Worm (Caenorhabditis elegans) whole organism, L1 larva: ENCODE data around the gene Y75B8A.13.

Experiments used
- C34B4.2 ChIP-seq: sonication (generic microtip); optimal IDR thresholded peaks from 2 replicates; lab custom pipeline; 2017; ENCODE audit warnings: mild to moderate bottlenecking, missing genetic modification characterization, missing compliant biosample characterization
- aha-1 ChIP-seq: fragments of 150-350 bp; optimal IDR thresholded peaks from 2 replicates; lab custom pipeline; 2014; ENCODE audit warnings: missing biosample characterization, missing genetic modification characterization
- alr-1 ChIP-seq: fragments of 200-800 bp; sonication (Bioruptor generic); optimal IDR thresholded peaks from 2 replicates; lab custom pipeline; 2018; ENCODE audit warnings: borderline replicate concordance, mild to moderate bottlenecking, missing genetic modification characterization, missing compliant biosample characterization
- aly-2 ChIP-seq: fragments of 150-350 bp; optimal IDR thresholded peaks from 2 replicates; lab custom pipeline; 2014; ENCODE audit warnings: missing biosample characterization, missing genetic modification characterization
- ama-1 ChIP-seq: fragments of 150-350 bp; optimal IDR thresholded peaks from 2 replicates; lab custom pipeline; 2014
- ceh-88 ChIP-seq: fragments of 200-800 bp; sonication (Bioruptor generic); IDR thresholded peaks from 2 replicates; pipeline ENCODE4 v1.3.6; 2022; ENCODE audit warnings: missing genetic modification characterization, missing compliant biosample characterization
- ceh-90 ChIP-seq: sonication (generic microtip); optimal IDR thresholded peaks from 2 replicates; lab custom pipeline; 2016; ENCODE audit warnings: missing genetic modification characterization, missing compliant biosample characterization
- efl-1 ChIP-seq, 4 experiments: fragments of 150-350 bp; optimal IDR thresholded peaks in 3 of 4; peaks in 1 of 4; 1 replicate in 1 of 4; 2 replicates in 3 of 4; lab custom pipeline; 2014; ENCODE audit warnings: missing biosample characterization in 2 of 4, missing genetic modification characterization in 2 of 4, missing genetic modification reagents in 2 of 4
- elt-3 ChIP-seq, 6 experiments: fragments of 150-350 bp in 1 of 6; sonication (generic microtip); optimal IDR thresholded peaks; 2 replicates each; lab custom pipeline; 2017 to 2018; ENCODE audit warnings: missing biosample characterization in 6 of 6, missing genetic modification characterization in 6 of 6, inconsistent platforms in 1 of 6
- ets-5 ChIP-seq: fragments of 200-800 bp; sonication (Bioruptor generic); IDR thresholded peaks from 2 replicates; pipeline ENCODE4 v1.3.6; 2022; ENCODE audit warnings: missing genetic modification characterization, missing compliant biosample characterization
- fkh-8 ChIP-seq: sonication (generic microtip); optimal IDR thresholded peaks from 2 replicates; lab custom pipeline; 2016; ENCODE audit warnings: mild to moderate bottlenecking, missing genetic modification characterization, missing compliant biosample characterization
- fos-1 ChIP-seq: fragments of 150-350 bp; optimal IDR thresholded peaks from 2 replicates; lab custom pipeline; 2014; ENCODE audit warnings: missing biosample characterization, missing genetic modification characterization
- grh-1 ChIP-seq: fragments of 200-800 bp; sonication (Bioruptor generic); IDR thresholded peaks from 2 replicates; pipeline ENCODE4 v1.3.6; 2022; ENCODE audit warnings: missing genetic modification reagents, missing genetic modification characterization, missing compliant biosample characterization
- hpl-2 ChIP-seq: fragments of 150-350 bp; optimal IDR thresholded peaks from 2 replicates; lab custom pipeline; 2014; ENCODE audit warnings: missing biosample characterization, missing genetic modification reagents, missing genetic modification characterization
- irx-1 ChIP-seq: sonication (generic microtip); optimal IDR thresholded peaks from 2 replicates; lab custom pipeline; 2016; ENCODE audit warnings: missing genetic modification characterization, missing compliant biosample characterization
- isw-1 ChIP-seq: fragments of 200-800 bp; sonication (Bioruptor generic); IDR thresholded peaks from 2 replicates; pipeline ENCODE4 v1.3.6; 2022; ENCODE audit warnings: missing genetic modification characterization, missing compliant biosample characterization
- lin-14 ChIP-seq: fragments of 200-800 bp; sonication (Bioruptor generic); optimal IDR thresholded peaks from 2 replicates; lab custom pipeline; 2018; ENCODE audit warnings: mild to moderate bottlenecking, missing genetic modification characterization, moderate library complexity, missing compliant biosample characterization
- lin-39 ChIP-seq: fragments of 150-350 bp; optimal IDR thresholded peaks from 2 replicates; lab custom pipeline; 2014; ENCODE audit warnings: missing biosample characterization, missing genetic modification reagents, missing genetic modification characterization
- lsy-2 ChIP-seq, 2 experiments: fragments of 150-350 bp; optimal IDR thresholded peaks; 2 replicates each; lab custom pipeline; 2014; ENCODE audit warnings: missing biosample characterization in 2 of 2, missing genetic modification characterization in 2 of 2
- mdl-1 ChIP-seq, 2 experiments: fragments of 150-350 bp; optimal IDR thresholded peaks; 2 replicates each; lab custom pipeline; 2014 to 2017; ENCODE audit warnings: missing biosample characterization in 2 of 2, missing genetic modification characterization in 2 of 2, inconsistent platforms in 1 of 2
- mef-2 ChIP-seq: fragments of 150-350 bp; optimal IDR thresholded peaks from 2 replicates; lab custom pipeline; 2014; ENCODE audit warnings: missing biosample characterization, missing genetic modification characterization
- mep-1 ChIP-seq: fragments of 150-350 bp; optimal IDR thresholded peaks from 2 replicates; lab custom pipeline; 2014; ENCODE audit warnings: missing biosample characterization, missing genetic modification characterization
- nhr-20 ChIP-seq: sonication (generic microtip); optimal IDR thresholded peaks from 2 replicates; lab custom pipeline; 2016; ENCODE audit warnings: mild to moderate bottlenecking, missing genetic modification characterization, missing compliant biosample characterization
- nhr-76 ChIP-seq: sonication (generic microtip); optimal IDR thresholded peaks from 2 replicates; lab custom pipeline; 2017; ENCODE audit warnings: missing biosample characterization, missing genetic modification characterization
- nhr-77 ChIP-seq: fragments of 150-350 bp; optimal IDR thresholded peaks from 2 replicates; lab custom pipeline; 2014; ENCODE audit warnings: missing biosample characterization, missing genetic modification characterization
- nhr-84 ChIP-seq: sonication (generic microtip); optimal IDR thresholded peaks from 2 replicates; lab custom pipeline; 2017; ENCODE audit warnings: missing biosample characterization, missing genetic modification characterization
- pax-3 ChIP-seq: fragments of 200-800 bp; sonication (Bioruptor generic); optimal IDR thresholded peaks from 2 replicates; lab custom pipeline; 2018; ENCODE audit warnings: mild to moderate bottlenecking, missing genetic modification characterization, moderate library complexity, missing compliant biosample characterization
- rnt-1 ChIP-seq: sonication (generic microtip); optimal IDR thresholded peaks from 2 replicates; lab custom pipeline; 2016; ENCODE audit warnings: mild to moderate bottlenecking, missing genetic modification characterization, moderate library complexity, missing compliant biosample characterization
- snu-23 ChIP-seq: sonication (generic microtip); optimal IDR thresholded peaks from 2 replicates; lab custom pipeline; 2016; ENCODE audit warnings: missing genetic modification characterization, missing compliant biosample characterization
- sox-4 ChIP-seq: sonication (generic microtip); optimal IDR thresholded peaks from 2 replicates; lab custom pipeline; 2016; ENCODE audit warnings: missing genetic modification characterization, missing compliant biosample characterization
- sptf-1 ChIP-seq: fragments of 150-350 bp; optimal IDR thresholded peaks from 2 replicates; lab custom pipeline; 2014; ENCODE audit warnings: missing biosample characterization, missing genetic modification characterization
- tbx-2 ChIP-seq: sonication (generic microtip); optimal IDR thresholded peaks from 2 replicates; lab custom pipeline; 2016; ENCODE audit warnings: missing genetic modification characterization, missing compliant biosample characterization
- unc-30 ChIP-seq: sonication (generic microtip); optimal IDR thresholded peaks from 2 replicates; lab custom pipeline; 2017; ENCODE audit warnings: missing biosample characterization, missing genetic modification characterization
- unc-62 ChIP-seq: fragments of 150-350 bp; optimal IDR thresholded peaks from 2 replicates; lab custom pipeline; 2014; ENCODE audit warnings: missing biosample characterization, missing genetic modification reagents, missing genetic modification characterization
- unc-86 ChIP-seq: sonication (generic microtip); optimal IDR thresholded peaks from 2 replicates; lab custom pipeline; 2016; ENCODE audit warnings: missing genetic modification characterization, missing compliant biosample characterization
- unc-98 ChIP-seq: fragments of 200-800 bp; sonication (Bioruptor generic); IDR thresholded peaks from 2 replicates; pipeline ENCODE4 v1.3.6; 2022; ENCODE audit warnings: missing genetic modification characterization, missing compliant biosample characterization
- xbp-1 ChIP-seq: sonication (generic microtip); optimal IDR thresholded peaks from 2 replicates; lab custom pipeline; 2016; ENCODE audit warnings: missing genetic modification characterization, missing compliant biosample characterization
- ztf-4 ChIP-seq: fragments of 150-350 bp; optimal IDR thresholded peaks from 2 replicates; lab custom pipeline; 2014; ENCODE audit warnings: missing biosample characterization, missing genetic modification characterization

Gene Y75B8A.13

ce11 chrIII:12245570-12245969 is 30.1 kb upstream of the Y75B8A.13 start:
- TF ChIP-seq ama-1 (lab: Kevin White, UChicago): no peak
- TF ChIP-seq ceh-88 (GFP tag; lab: Robert Waterston, UW): no peak
- TF ChIP-seq elt-3 (tag; optimal IDR thresholded peaks at IDR 0.05; lab: Kevin White, UChicago): no peak
- TF ChIP-seq nhr-77 (tag; lab: Kevin White, UChicago): no peak
- TF ChIP-seq rnt-1 (tag; lab: Kevin White, UChicago): no peak
- no peak for TF ChIP-seq unc-86 (tag; lab: Kevin White, UChicago)
- no peak for TF ChIP-seq xbp-1
- TF ChIP-seq ceh-90 (tag; lab: Kevin White, UChicago): no peak
- no peak for TF ChIP-seq C34B4.2 (tag; lab: Kevin White, UChicago)
- TF ChIP-seq tbx-2 (tag; lab: Kevin White, UChicago): no peak
- TF ChIP-seq lin-14 (GFP tag; lab: Kevin White, UChicago): no peak
- TF ChIP-seq fkh-8 (tag; lab: Kevin White, UChicago): no peak

ce11 chrIII:12235914-12236313 is 20.4 kb upstream of the Y75B8A.13 start, which contains the start of the genes grl-15 and fbxa-89:
Gene grl-15 (minus strand): TSS chrIII:12236014.
Gene fbxa-89 (plus strand): TSS chrIII:12236184.
- TF ChIP-seq unc-86 (tag; lab: Kevin White, UChicago) (no peak), xbp-1 (no peak), unc-30 (tag; lab: Kevin White, UChicago) (no peak), mef-2 (tag; lab: Kevin White, UChicago) (no peak), hpl-2 (GFP tag; lab: Kevin White, UChicago) (no peak), rnt-1 (tag; lab: Kevin White, UChicago) (no peak), nhr-77 (tag; lab: Kevin White, UChicago) (no peak), mdl-1 (tag; optimal IDR thresholded peaks at IDR 0.05; lab: Kevin White, UChicago) (no peak), ama-1 (lab: Kevin White, UChicago) (no peak), fos-1 (tag; lab: Kevin White, UChicago) (no peak), unc-98 (GFP tag; lab: Robert Waterston, UW) (no peak), ztf-4 (tag; lab: Kevin White, UChicago) (no peak), grh-1 (GFP tag; lab: Robert Waterston, UW) (no peak)

ce11 chrIII:12235359-12235758 is 19.9 kb upstream of the Y75B8A.13 start:
- no peak for TF ChIP-seq nhr-76 (tag; lab: Kevin White, UChicago)
- TF ChIP-seq mep-1 (tag; lab: Kevin White, UChicago): no peak
- TF ChIP-seq unc-30 (tag; lab: Kevin White, UChicago): no peak
- no peak for TF ChIP-seq ama-1 (lab: Kevin White, UChicago)
- TF ChIP-seq C34B4.2 (tag; lab: Kevin White, UChicago): no peak
- TF ChIP-seq nhr-20 (tag; lab: Kevin White, UChicago): no peak
- no peak for TF ChIP-seq ceh-90 (tag; lab: Kevin White, UChicago)
- TF ChIP-seq lsy-2 (tag; optimal IDR thresholded peaks at IDR 0.05; lab: Kevin White, UChicago): no peak
- no peak for TF ChIP-seq lin-39
- TF ChIP-seq sox-4 (tag; lab: Kevin White, UChicago): no peak
- no peak for TF ChIP-seq ets-5 (GFP tag; lab: Robert Waterston, UW)
- TF ChIP-seq hpl-2 (GFP tag; lab: Kevin White, UChicago): no peak
- no peak for TF ChIP-seq sptf-1
- no peak for TF ChIP-seq isw-1 (GFP tag; lab: Robert Waterston, UW)
- TF ChIP-seq aly-2 (tag; lab: Kevin White, UChicago): no peak
- TF ChIP-seq snu-23 (GFP tag; lab: Kevin White, UChicago): no peak
- TF ChIP-seq nhr-84 (tag; lab: Kevin White, UChicago): no peak
- TF ChIP-seq unc-62 (GFP tag; lab: Kevin White, UChicago): no peak
- no peak for TF ChIP-seq alr-1

ce11 chrIII:12233493-12233892 is 18.0 kb upstream of the Y75B8A.13 start:
- no peak for TF ChIP-seq nhr-20 (tag; lab: Kevin White, UChicago)
- no peak for TF ChIP-seq aha-1 (tag; lab: Kevin White, UChicago)
- TF ChIP-seq mdl-1 (tag; optimal IDR thresholded peaks at IDR 0.05; lab: Kevin White, UChicago): no peak
- TF ChIP-seq irx-1 (tag; lab: Kevin White, UChicago): no peak
- no peak for TF ChIP-seq isw-1 (GFP tag; lab: Robert Waterston, UW)
- TF ChIP-seq efl-1 (optimal IDR thresholded peaks at IDR 0.05; lab: Kevin White, UChicago): no peak
- peak in 1 of 2 experiments; percentile 84 for TF ChIP-seq efl-1 (GFP tag; optimal IDR thresholded peaks at IDR 0.05 in 1 of 2; lab: Kevin White, UChicago)
- no peak for TF ChIP-seq pax-3
- TF ChIP-seq, all 84 proteins: peak for 1
